Fruit fly (Drosophila melanogaster): ENCODE data around the gene loco.

Gene loco

dm6 chr3R:22625514-22626333 lies 13.5 kb downstream of the loco start (continued):
- peak; percentile 64 for TF ChIP-seq CG2875 (GFP tag; optimal IDR thresholded peaks at IDR 0.05)
- TF ChIP-seq CG16815 (GFP tag; optimal IDR thresholded peaks at IDR 0.05): peak; percentile 19
- no peak for TF ChIP-seq CG9876 (GFP tag; optimal IDR thresholded peaks at IDR 0.05)
- TF ChIP-seq salm (tag; optimal IDR thresholded peaks at IDR 0.05): no peak
- no peak for TF ChIP-seq slou (GFP tag; optimal IDR thresholded peaks at IDR 0.05)
- no peak for TF ChIP-seq Bdp1 (GFP tag; optimal IDR thresholded peaks at IDR 0.05)
- peak; percentile 52 for TF ChIP-seq CG11695 (GFP tag; IDR thresholded peaks at IDR 0.05)
- TF ChIP-seq gsb (GFP tag; IDR thresholded peaks at IDR 0.05): no peak
- peak; percentile 28 for TF ChIP-seq Hr3 (GFP tag; optimal IDR thresholded peaks at IDR 0.05)
- 0 out of 2 replicates have a peak, but pooled peaks have one; percentile 4 for TF ChIP-seq Bgb (GFP tag; IDR thresholded peaks at IDR 0.05; ENCODE audit: partially characterized antibody)
- peak; percentile 2 for TF ChIP-seq org-1 (GFP tag; optimal IDR thresholded peaks at IDR 0.05)
- TF ChIP-seq CG14014 (GFP tag; IDR thresholded peaks at IDR 0.05): no peak
- no peak for TF ChIP-seq scrt (GFP tag; optimal IDR thresholded peaks at IDR 0.05)
- no peak for TF ChIP-seq CG17912 (GFP tag; optimal IDR thresholded peaks at IDR 0.05)
- no peak for TF ChIP-seq Dip3 (GFP tag; optimal IDR thresholded peaks at IDR 0.05)
- peak; percentile 60 for TF ChIP-seq Sox102F (GFP tag; optimal IDR thresholded peaks at IDR 0.05)
- TF ChIP-seq eyg (GFP tag; optimal IDR thresholded peaks at IDR 0.05): no peak
- peak; percentile 57 for TF ChIP-seq CG10267 (tag; optimal IDR thresholded peaks at IDR 0.05)
- TF ChIP-seq sens (GFP tag): peak; percentile 87
- peak; percentile 40 for TF ChIP-seq tin (GFP tag; optimal IDR thresholded peaks at IDR 0.05)
- peak; percentile 31 for TF ChIP-seq ATbp (GFP tag; optimal IDR thresholded peaks at IDR 0.05)
- TF ChIP-seq Med (GFP tag): peak; percentile 62
- TF ChIP-seq Pdp1 (GFP tag; optimal IDR thresholded peaks at IDR 0.05): no peak
- TF ChIP-seq CG11723 (GFP tag; optimal IDR thresholded peaks at IDR 0.05): peak; percentile 8
- TF ChIP-seq CG43689 (GFP tag; IDR thresholded peaks at IDR 0.05): no peak
- TF ChIP-seq D19A (tag; optimal IDR thresholded peaks at IDR 0.05): peak; percentile 60
- peak; percentile 6 for TF ChIP-seq CG18764 (GFP tag; optimal IDR thresholded peaks at IDR 0.05)
- no peak for TF ChIP-seq Ets65A (GFP tag)
- TF ChIP-seq sisA (GFP tag; IDR thresholded peaks at IDR 0.05): 0 out of 2 replicates have a peak, but pooled peaks have one; percentile 10
- no peak for TF ChIP-seq Atf-2 (GFP tag; optimal IDR thresholded peaks at IDR 0.05)
- no peak for TF ChIP-seq Oaz (GFP tag; IDR thresholded peaks at IDR 0.05)
- TF ChIP-seq zf30C (GFP tag; optimal IDR thresholded peaks at IDR 0.05): no peak
- TF ChIP-seq CG17829 (tag; optimal IDR thresholded peaks at IDR 0.05): peak; percentile 25
- no peak for TF ChIP-seq tll (GFP tag; optimal IDR thresholded peaks at IDR 0.05)
- 0 out of 3 replicates have a peak, but pooled peaks have one; percentile 20 for TF ChIP-seq Aef1 (GFP tag; IDR thresholded peaks at IDR 0.05)
- TF ChIP-seq CG33557 (GFP tag; optimal IDR thresholded peaks at IDR 0.05): peak; percentile 8
- TF ChIP-seq bcd (GFP tag; optimal IDR thresholded peaks at IDR 0.05): peak; percentile 54
- peak; percentile 65 for TF ChIP-seq CG7556 (GFP tag; optimal IDR thresholded peaks at IDR 0.05)
- 0 out of 3 replicates have a peak, but pooled peaks have one; percentile 16 for TF ChIP-seq otp (GFP tag; IDR thresholded peaks at IDR 0.05)
- no peak for TF ChIP-seq pho (GFP tag; optimal IDR thresholded peaks at IDR 0.05)
- no peak for TF ChIP-seq dan (GFP tag; IDR thresholded peaks at IDR 0.05)
- TF ChIP-seq twi (tag; optimal IDR thresholded peaks at IDR 0.05): peak; percentile 4
- TF ChIP-seq NC2β (GFP tag; optimal IDR thresholded peaks at IDR 0.05): no peak
- no peak for TF ChIP-seq CG17328 (GFP tag; IDR thresholded peaks at IDR 0.05)
- TF ChIP-seq dati (GFP tag; IDR thresholded peaks at IDR 0.05): no peak
- TF ChIP-seq gcm (GFP tag; optimal IDR thresholded peaks at IDR 0.05): peak; percentile 38
- TF ChIP-seq CG13424 (tag; optimal IDR thresholded peaks at IDR 0.05): peak; percentile 46
- no peak for TF ChIP-seq CG4404 (GFP tag; IDR thresholded peaks at IDR 0.05)
- peak; percentile 73; the same call in 2 of the 3 replicates for TF ChIP-seq CG17361 (GFP tag; IDR thresholded peaks at IDR 0.05)
